Worm (Caenorhabditis elegans) whole organism, L3 larva: ENCODE measurements around the gene srlf-4.

ENCODE experiments used
- R02D3.7 ChIP-seq: fragments of 150-350 bp; optimal IDR thresholded peaks from 2 replicates; lab custom pipeline; 2014; ENCODE audit warnings: missing biosample characterization, missing genetic modification characterization
- ZK546.5 ChIP-seq: sonication (generic microtip); optimal IDR thresholded peaks from 2 replicates; lab custom pipeline; 2017; ENCODE audit warnings: missing biosample characterization, missing genetic modification characterization
- elt-1 ChIP-seq: fragments of 150-350 bp; optimal IDR thresholded peaks from 2 replicates; lab custom pipeline; 2014; ENCODE audit warnings: missing biosample characterization, missing genetic modification characterization
- fos-1 ChIP-seq: fragments of 150-350 bp; optimal IDR thresholded peaks from 2 replicates; lab custom pipeline; 2014; ENCODE audit warnings: missing biosample characterization, missing genetic modification characterization
- lsy-12 ChIP-seq: sonication (generic microtip); optimal IDR thresholded peaks from 2 replicates; lab custom pipeline; 2016; ENCODE audit warnings: mild to moderate bottlenecking, missing genetic modification characterization, missing compliant biosample characterization
- nhr-76 ChIP-seq: fragments of 150-350 bp; sonication (generic microtip); optimal IDR thresholded peaks from 5 replicates; lab custom pipeline; 2014; ENCODE audit warnings: missing biosample characterization, missing genetic modification characterization
- pha-4 ChIP-seq: fragments of 150-350 bp; optimal IDR thresholded peaks from 2 replicates; lab custom pipeline; 2014; ENCODE audit warnings: missing biosample characterization, missing genetic modification reagents, missing genetic modification characterization
- skn-1 ChIP-seq: fragments of 150-350 bp; optimal IDR thresholded peaks from 2 replicates; lab custom pipeline; 2014; ENCODE audit warnings: missing biosample characterization, missing genetic modification characterization
- unc-62 ChIP-seq: fragments of 150-350 bp; sonication (generic microtip); optimal IDR thresholded peaks from 4 replicates; lab custom pipeline; 2014; ENCODE audit warnings: missing biosample characterization, missing genetic modification reagents, missing genetic modification characterization
- zag-1 ChIP-seq: fragments of 150-350 bp; optimal IDR thresholded peaks from 2 replicates; lab custom pipeline; 2014; ENCODE audit warnings: missing biosample characterization, missing genetic modification characterization

DNA sequence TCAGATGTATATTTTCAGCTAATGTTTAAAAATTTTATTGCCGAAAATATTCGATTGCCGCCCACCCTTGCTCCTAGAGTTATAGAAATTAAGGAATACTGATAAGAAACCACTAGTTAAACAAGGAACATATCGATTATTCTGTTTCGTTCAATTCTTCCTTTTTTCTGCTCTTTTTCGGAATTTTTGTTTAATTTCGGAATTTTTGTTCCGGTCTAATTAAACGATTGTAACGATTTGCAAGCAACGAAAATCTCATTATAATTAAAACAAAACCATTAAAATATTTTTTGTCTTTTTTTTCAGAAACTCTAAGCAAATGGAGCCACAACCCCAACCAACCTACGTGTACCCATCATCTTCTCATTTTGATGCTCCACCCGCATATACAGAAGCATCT, 32.0 kb downstream of the srlf-4 start, which contains the start of gene K08D8.1:
- no peak for TF ChIP-seq unc-62 (GFP tag; lab: Kevin White, UChicago)
- TF ChIP-seq lsy-12 (tag; lab: Kevin White, UChicago) = no peak
- TF ChIP-seq R02D3.7 (tag; lab: Kevin White, UChicago) = no peak
- TF ChIP-seq skn-1 (tag; lab: Kevin White, UChicago) = no peak
- TF ChIP-seq zag-1 (tag; lab: Kevin White, UChicago) = no peak
- no peak for TF ChIP-seq elt-1 (tag; lab: Kevin White, UChicago)
- TF ChIP-seq fos-1 (tag; lab: Kevin White, UChicago) = no peak
- no peak for TF ChIP-seq ZK546.5 (tag; lab: Kevin White, UChicago)
- TF ChIP-seq nhr-76 (tag; lab: Kevin White, UChicago) = no peak
- TF ChIP-seq pha-4 (tag; lab: Kevin White, UChicago) = no peak
